Worm (Caenorhabditis elegans) whole organism, L4 larva: ENCODE results near the gene F53A2.11.

Source experiments
- Y75B8A.6 ChIP-seq: fragments of 200-800 bp; sonication (Bioruptor generic); IDR thresholded peaks from 2 replicates; pipeline ENCODE4 v1.3.6; 2022; ENCODE audit warnings: missing genetic modification reagents, missing genetic modification characterization, missing compliant biosample characterization
- aha-1 ChIP-seq: fragments of 150-350 bp; peaks from one replicate; lab custom pipeline; 2014; ENCODE audit warnings: missing biosample characterization, missing genetic modification characterization
- ama-1 ChIP-seq: fragments of 150-350 bp; optimal IDR thresholded peaks from 2 replicates; lab custom pipeline; 2014; ENCODE audit warnings: inconsistent platforms, mixed read lengths
- dpl-1 ChIP-seq: fragments of 150-350 bp; optimal IDR thresholded peaks from 2 replicates; lab custom pipeline; 2014; ENCODE audit warnings: missing biosample characterization, missing genetic modification reagents, missing genetic modification characterization
- lin-13 ChIP-seq: fragments of 150-350 bp; optimal IDR thresholded peaks from 2 replicates; lab custom pipeline; 2014; ENCODE audit warnings: missing biosample characterization, missing genetic modification reagents, missing genetic modification characterization
- lin-29 ChIP-seq: fragments of 200-800 bp; sonication (Bioruptor generic); IDR thresholded peaks from 2 replicates; pipeline ENCODE4 v1.3.6; 2022; ENCODE audit warnings: missing genetic modification reagents, missing genetic modification characterization, missing compliant biosample characterization
- mdl-1 ChIP-seq, 2 experiments: fragments of 150-350 bp in 1 of 2; sonication (generic microtip) in 1 of 2; optimal IDR thresholded peaks; 2 replicates each; lab custom pipeline; 2014 to 2017; ENCODE audit warnings: missing biosample characterization in 2 of 2, missing genetic modification characterization in 2 of 2
- nhr-28 ChIP-seq: fragments of 150-350 bp; optimal IDR thresholded peaks from 2 replicates; lab custom pipeline; 2014; ENCODE audit warnings: missing biosample characterization, missing genetic modification characterization
- nhr-6 ChIP-seq: fragments of 150-350 bp; optimal IDR thresholded peaks from 2 replicates; lab custom pipeline; 2014; ENCODE audit warnings: missing biosample characterization, missing genetic modification characterization
- pha-4 ChIP-seq, 2 experiments: fragments of 150-350 bp in 1 of 2; fragments of 200-800 bp in 1 of 2; sonication (Bioruptor generic) in 1 of 2; IDR thresholded peaks in 1 of 2; optimal IDR thresholded peaks in 1 of 2; 2 replicates each; pipeline versions ENCODE4 v1.3.6 to Lab custom; 2014 to 2022; ENCODE audit warnings: missing genetic modification characterization in 2 of 2, missing genetic modification reagents in 2 of 2, missing biosample characterization in 1 of 2, missing compliant biosample characterization in 1 of 2
- pqm-1 ChIP-seq: sonication (generic microtip); optimal IDR thresholded peaks from 2 replicates; lab custom pipeline; 2017; ENCODE audit warnings: missing biosample characterization, missing genetic modification characterization
- rbr-2 ChIP-seq: sonication (generic microtip); optimal IDR thresholded peaks from 2 replicates; lab custom pipeline; 2016; ENCODE audit warnings: missing genotype, missing genetic modification characterization, missing compliant biosample characterization
- snpc-1.2 ChIP-seq: fragments of 200-800 bp; sonication (Bioruptor generic); IDR thresholded peaks from 2 replicates; pipeline ENCODE4 v1.3.6; 2022; ENCODE audit warnings: missing genetic modification reagents, missing genetic modification characterization, missing compliant biosample characterization

DNA sequence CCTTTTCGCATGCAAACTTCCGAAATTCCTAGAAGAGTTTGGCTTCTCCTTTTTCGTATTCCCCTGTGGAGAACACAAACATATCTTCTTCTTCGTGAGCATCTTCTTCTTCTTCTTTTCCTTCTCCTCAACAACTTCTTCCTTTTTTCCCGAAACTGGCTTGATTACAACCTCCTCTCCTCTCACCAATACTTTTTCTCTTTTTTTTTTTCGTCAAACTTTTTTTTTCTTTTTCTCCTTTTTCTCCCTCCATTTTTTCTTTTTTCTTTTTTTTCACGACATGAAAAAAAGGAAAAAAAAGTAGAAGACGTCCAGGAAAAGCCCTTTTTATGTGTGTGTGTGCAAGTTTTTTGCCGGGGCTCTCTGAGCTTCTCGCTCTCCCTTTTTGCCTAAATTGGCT, 51.6 kb downstream of the F53A2.11 start:
- TF ChIP-seq nhr-6 (tag; lab: Kevin White, UChicago) (no peak), mdl-1 (tag; optimal IDR thresholded peaks at IDR 0.05; lab: Kevin White, UChicago) (peak in 1 of 2 experiments; percentile 10), dpl-1 (no peak), ama-1 (lab: Kevin White, UChicago) (no peak), pqm-1 (tag; lab: Kevin White, UChicago) (no peak), pha-4 (GFP tag; IDR thresholded peaks at IDR 0.05; lab: Robert Waterston, UW) (no peak), pha-4 (tag; optimal IDR thresholded peaks at IDR 0.05; lab: Kevin White, UChicago) (no peak), rbr-2 (tag; lab: Kevin White, UChicago) (peak; percentile 19), lin-29 (no peak), Y75B8A.6 (no peak), nhr-28 (no peak), snpc-1.2 (GFP tag; lab: Robert Waterston, UW) (no peak), aha-1 (tag; lab: Kevin White, UChicago) (peak; percentile 48), lin-13 (no peak)
